Fruit fly (Drosophila melanogaster): ENCODE results near the gene Pi4KIIIalpha.

Gene Pi4KIIIalpha

DNA sequence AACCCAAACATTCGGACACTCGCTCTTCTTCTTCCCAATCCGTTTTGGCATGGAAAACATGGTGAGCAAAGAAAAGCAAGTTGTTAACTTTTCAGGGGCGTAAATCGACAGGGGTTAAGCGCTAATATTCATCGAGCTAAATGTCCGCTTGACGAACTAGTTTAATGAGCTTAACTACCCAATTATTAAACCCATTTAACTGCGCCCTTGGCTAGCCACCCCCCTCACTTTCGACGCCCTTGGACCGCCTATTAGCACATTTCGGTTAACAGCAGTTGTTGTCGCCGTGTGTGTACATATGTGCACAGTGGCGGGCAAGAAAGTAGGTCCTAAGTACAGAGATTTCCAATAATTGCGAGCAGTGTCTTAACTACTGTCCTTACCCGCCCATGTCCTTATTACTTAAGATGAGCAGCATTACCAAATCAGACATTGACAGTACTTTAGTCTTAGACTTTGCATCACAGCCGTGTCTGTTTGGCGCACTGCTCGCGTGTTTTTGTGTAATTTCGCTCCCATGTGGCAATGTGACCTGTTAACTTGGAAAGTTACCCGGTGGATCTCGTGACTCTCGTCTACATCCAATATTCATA lies 35.1 kb upstream of the Pi4KIIIalpha start (continued):
- TF ChIP-seq CG2129 (GFP tag; IDR thresholded peaks at IDR 0.05; ENCODE audit: partially characterized antibody) (no peak), MESR4 (GFP tag; optimal IDR thresholded peaks at IDR 0.05) (peak; percentile 32), Ssrp (tag; optimal IDR thresholded peaks at IDR 0.05) (peak; percentile 84), zf30C (GFP tag; optimal IDR thresholded peaks at IDR 0.05) (no peak), CG10431 (GFP tag; optimal IDR thresholded peaks at IDR 0.05) (no peak), CG12391 (tag; optimal IDR thresholded peaks at IDR 0.05) (peak; percentile 88), corto (GFP tag; optimal IDR thresholded peaks at IDR 0.05) (peak; percentile 5), ERR (GFP tag; optimal IDR thresholded peaks at IDR 0.05) (peak; percentile 91), mam (GFP tag; optimal IDR thresholded peaks at IDR 0.05) (peak; percentile 98), CG1024 (GFP tag; IDR thresholded peaks at IDR 0.05) (peak; percentile 62), H2.0 (GFP tag; IDR thresholded peaks at IDR 0.05) (peak; percentile 90), Pdp1 (GFP tag; optimal IDR thresholded peaks at IDR 0.05) (peak; percentile 92 to 94), Vsx1 (GFP tag; optimal IDR thresholded peaks at IDR 0.05) (peak; percentile 37), Six4 (GFP tag; optimal IDR thresholded peaks at IDR 0.05) (peak; percentile 76), CG17328 (GFP tag; IDR thresholded peaks at IDR 0.05) (peak; percentile 90), lbe (GFP tag; optimal IDR thresholded peaks at IDR 0.05) (peak; percentile 91), CG13287 (GFP tag; IDR thresholded peaks at IDR 0.05; ENCODE audit: partially characterized antibody) (no peak), seq (GFP tag; IDR thresholded peaks at IDR 0.05) (peak; percentile 87), CG5180 (GFP tag; optimal IDR thresholded peaks at IDR 0.05) (peak; percentile 66), dati (GFP tag; IDR thresholded peaks at IDR 0.05) (peak; percentile 59), pan (optimal IDR thresholded peaks at IDR 0.05) (no peak), pan (GFP tag; optimal IDR thresholded peaks at IDR 0.05 in 1 of 2, IDR thresholded peaks at IDR 0.05 in 1 of 2) (peak in 1 of 2 experiments; percentile 94), CG10462 (GFP tag; optimal IDR thresholded peaks at IDR 0.05) (peak; percentile 60), Gug (GFP tag; IDR thresholded peaks at IDR 0.05) (peak; percentile 97), CG10565 (GFP tag; optimal IDR thresholded peaks at IDR 0.05) (peak; percentile 13), CG14014 (GFP tag; IDR thresholded peaks at IDR 0.05) (peak; percentile 95), CG7745 (tag; optimal IDR thresholded peaks at IDR 0.05) (no peak), ind (GFP tag; optimal IDR thresholded peaks at IDR 0.05) (peak; percentile 95), gro (GFP tag; optimal IDR thresholded peaks at IDR 0.05) (peak; percentile 96), sisA (GFP tag; IDR thresholded peaks at IDR 0.05) (peak; percentile 92), crp (GFP tag; optimal IDR thresholded peaks at IDR 0.05) (peak in 1 of 2 experiments; percentile 31), bowl (GFP tag; IDR thresholded peaks at IDR 0.05) (peak; percentile 74), scrt (GFP tag; optimal IDR thresholded peaks at IDR 0.05) (peak; percentile 83), wek (GFP tag; optimal IDR thresholded peaks at IDR 0.05) (peak; percentile 61), Usf (GFP tag; optimal IDR thresholded peaks at IDR 0.05) (peak; percentile 91), Meics (GFP tag; optimal IDR thresholded peaks at IDR 0.05) (peak; percentile 94), CG4820 (GFP tag; optimal IDR thresholded peaks at IDR 0.05) (peak; percentile 75), abd-A (tag; optimal IDR thresholded peaks at IDR 0.05) (peak; percentile 68), CG18262 (tag; optimal IDR thresholded peaks at IDR 0.05) (peak; percentile 76), Spps (tag; optimal IDR thresholded peaks at IDR 0.05) (peak; percentile 45), CG18011 (GFP tag; optimal IDR thresholded peaks at IDR 0.05) (peak; percentile 80), CG4282 (GFP tag; optimal IDR thresholded peaks at IDR 0.05) (peak; percentile 92), bcd (GFP tag; optimal IDR thresholded peaks at IDR 0.05) (peak; percentile 93), CG12299 (tag; optimal IDR thresholded peaks at IDR 0.05) (peak; percentile 82), kah (GFP tag; optimal IDR thresholded peaks at IDR 0.05) (peak; percentile 50), CG12104 (GFP tag; optimal IDR thresholded peaks at IDR 0.05) (peak; percentile 82), Hr51 (GFP tag; optimal IDR thresholded peaks at IDR 0.05) (peak; percentile 91), trem (tag; optimal IDR thresholded peaks at IDR 0.05) (peak; percentile 27), CG10147 (GFP tag; optimal IDR thresholded peaks at IDR 0.05) (peak; percentile 90)
